Fruit fly (Drosophila melanogaster) whole organism, embryonic: ENCODE results near the gene CG46026.

Experiments used
- ATbp ChIP-seq: fragments of 200-800 bp; sonication (Bioruptor generic); optimal IDR thresholded peaks from 2 replicates; lab custom pipeline; 2017; ENCODE audit warnings: missing biosample characterization, mild to moderate bottlenecking, missing genetic modification characterization, missing genetic modification reagents
- Aef1 ChIP-seq: fragments of 200-800 bp; sonication (Bioruptor generic); IDR thresholded peaks from 3 replicates; pipeline ENCODE4 v1.3.6; 2022; ENCODE audit warnings: missing biosample characterization, missing genetic modification characterization
- Antp ChIP-seq: fragments of 200-800 bp; sonication (Bioruptor generic); optimal IDR thresholded peaks from 3 replicates; lab custom pipeline; 2016; ENCODE audit warnings: missing biosample characterization, missing genetic modification characterization
- B-H1 ChIP-seq: fragments of 200-800 bp; sonication (Bioruptor generic); IDR thresholded peaks from 3 replicates; pipeline ENCODE4 v1.3.6; 2022; ENCODE audit warnings: missing biosample characterization, missing genetic modification characterization
- CG11696 ChIP-seq: fragments of 200-800 bp; sonication (Bioruptor generic); IDR thresholded peaks from 2 replicates; pipeline ENCODE4 v1.3.6; 2022; ENCODE audit warnings: missing biosample characterization, missing genetic modification characterization
- CG1233 ChIP-seq: fragments of 200-800 bp; sonication (Bioruptor generic); optimal IDR thresholded peaks from 4 replicates; lab custom pipeline; 2018; ENCODE audit warnings: missing biosample characterization, mild to moderate bottlenecking, missing genetic modification characterization
- CG12659 ChIP-seq: fragments of 200-800 bp; sonication (Bioruptor generic); optimal IDR thresholded peaks from 3 replicates; lab custom pipeline; 2017; ENCODE audit warnings: mild to moderate bottlenecking, missing biosample characterization, missing genetic modification reagents, missing genetic modification characterization
- CG13123 ChIP-seq: fragments of 200-800 bp; sonication (Bioruptor generic); optimal IDR thresholded peaks from 2 replicates; lab custom pipeline; 2016; ENCODE audit warnings: missing biosample characterization, missing genetic modification characterization
- CG1647 ChIP-seq: fragments of 200-800 bp; sonication (Bioruptor generic); optimal IDR thresholded peaks from 3 replicates; lab custom pipeline; 2016; ENCODE audit warnings: missing biosample characterization, missing genetic modification characterization
- CG17328 ChIP-seq: fragments of 200-800 bp; sonication (Bioruptor generic); IDR thresholded peaks from 2 replicates; pipeline ENCODE4 v1.3.6; 2022; ENCODE audit warnings: missing biosample characterization, missing genetic modification characterization
- CG2129 ChIP-seq: fragments of 200-800 bp; sonication (Bioruptor generic); IDR thresholded peaks from 2 replicates; pipeline ENCODE4 v1.3.6; 2022; ENCODE audit warnings: missing biosample characterization, missing genetic modification characterization; ENCODE audit not compliant: partially characterized antibody
- CG2875 ChIP-seq: fragments of 200-800 bp; sonication (Bioruptor generic); optimal IDR thresholded peaks from 2 replicates; lab custom pipeline; 2017; ENCODE audit warnings: missing biosample characterization, mild to moderate bottlenecking, missing genetic modification characterization, missing genetic modification reagents
- CG33557 ChIP-seq: fragments of 200-800 bp; sonication (Bioruptor generic); optimal IDR thresholded peaks from 2 replicates; lab custom pipeline; 2019; ENCODE audit warnings: missing biosample characterization, mild to moderate bottlenecking, missing genetic modification characterization, moderate library complexity
- CG4360 ChIP-seq: fragments of 200-800 bp; sonication (Bioruptor generic); IDR thresholded peaks from 2 replicates; pipeline ENCODE4 v1.3.6; 2022; ENCODE audit warnings: missing biosample characterization, missing genetic modification characterization
- CG6175 ChIP-seq: fragments of 200-800 bp; sonication (Bioruptor generic); IDR thresholded peaks from 3 replicates; pipeline ENCODE4 v1.3.6; 2022; ENCODE audit warnings: missing biosample characterization, missing genetic modification characterization
- CG7786 ChIP-seq: fragments of 200-800 bp; sonication (Bioruptor generic); optimal IDR thresholded peaks from 2 replicates; lab custom pipeline; 2016; ENCODE audit warnings: missing biosample characterization, missing genetic modification characterization
- Dfd ChIP-seq, 2 experiments: fragments of >200 bp; optimal IDR thresholded peaks; 2 replicates each; lab custom pipeline; 2017; ENCODE audit warnings: missing biosample characterization in 2 of 2, missing genetic modification characterization in 2 of 2
- Dip3 ChIP-seq: fragments of 200-800 bp; sonication (Bioruptor generic); optimal IDR thresholded peaks from 3 replicates; lab custom pipeline; 2016; ENCODE audit warnings: missing biosample characterization, missing genetic modification characterization
- Eip74EF ChIP-seq, 2 experiments: fragments of 200-800 bp in 1 of 2; fragments of >200 bp in 1 of 2; sonication (Bioruptor generic) in 1 of 2; optimal IDR thresholded peaks; 2 replicates each; lab custom pipeline; 2017 to 2019; ENCODE audit warnings: missing biosample characterization in 2 of 2, missing genetic modification characterization in 2 of 2, mild to moderate bottlenecking in 1 of 2, moderate library complexity in 1 of 2
- Gsc ChIP-seq: fragments of 200-800 bp; sonication (Bioruptor generic); IDR thresholded peaks from 2 replicates; pipeline ENCODE4 v1.3.6; 2022; ENCODE audit warnings: missing biosample characterization, missing genetic modification characterization
- HmgD ChIP-seq: fragments of 200-800 bp; sonication (Bioruptor generic); optimal IDR thresholded peaks from 3 replicates; lab custom pipeline; 2016; ENCODE audit warnings: missing biosample characterization, missing genetic modification characterization
- MBD-R2 ChIP-seq: fragments of 200-800 bp; sonication (Bioruptor generic); IDR thresholded peaks from 2 replicates; pipeline ENCODE4 v1.3.6; 2022; ENCODE audit warnings: missing biosample characterization, missing genetic modification characterization
- MESR4 ChIP-seq: fragments of 200-800 bp; sonication (Bioruptor generic); optimal IDR thresholded peaks from 2 replicates; lab custom pipeline; 2018; ENCODE audit warnings: missing biosample characterization, mild to moderate bottlenecking, missing genetic modification characterization, moderate library complexity
- Neu2 ChIP-seq: fragments of 200-800 bp; sonication (Bioruptor generic); optimal IDR thresholded peaks from 3 replicates; lab custom pipeline; 2016; ENCODE audit warnings: missing biosample characterization, missing genetic modification characterization, borderline replicate concordance
- Oli ChIP-seq: fragments of 200-800 bp; sonication (Bioruptor generic); optimal IDR thresholded peaks from 2 replicates; lab custom pipeline; 2018; ENCODE audit warnings: missing biosample characterization, mild to moderate bottlenecking, missing genetic modification characterization, moderate library complexity
- Optix ChIP-seq: fragments of 200-800 bp; sonication (Bioruptor generic); IDR thresholded peaks from 3 replicates; pipeline ENCODE4 v1.3.6; 2022; ENCODE audit warnings: missing biosample characterization, missing genetic modification characterization
- PHDP ChIP-seq: fragments of 200-800 bp; sonication (Bioruptor generic); optimal IDR thresholded peaks from 3 replicates; lab custom pipeline; 2018; ENCODE audit warnings: missing biosample characterization, mild to moderate bottlenecking, missing genetic modification characterization, moderate library complexity
- Rfx ChIP-seq: fragments of 200-800 bp; sonication (Bioruptor generic); IDR thresholded peaks from 2 replicates; pipeline ENCODE4 v1.3.6; 2022; ENCODE audit warnings: missing biosample characterization, missing genetic modification characterization
- Vsx1 ChIP-seq: fragments of 200-800 bp; sonication (Bioruptor generic); optimal IDR thresholded peaks from 2 replicates; lab custom pipeline; 2017; ENCODE audit warnings: missing biosample characterization, mild to moderate bottlenecking, missing genetic modification characterization, missing genetic modification reagents
- ato ChIP-seq: fragments of 200-800 bp; sonication (Bioruptor generic); IDR thresholded peaks from 2 replicates; pipeline ENCODE4 v1.3.6; 2022; ENCODE audit warnings: missing biosample characterization, missing genetic modification characterization; ENCODE audit not compliant: partially characterized antibody
- cas ChIP-seq: fragments of 200-800 bp; sonication (Bioruptor generic); IDR thresholded peaks from 2 replicates; pipeline ENCODE4 v1.3.6; 2022; ENCODE audit warnings: missing biosample characterization, missing genetic modification characterization
- dimm ChIP-seq: fragments of 200-800 bp; sonication (Bioruptor generic); IDR thresholded peaks from 2 replicates; pipeline ENCODE4 v1.3.6; 2022; ENCODE audit warnings: missing biosample characterization, missing genetic modification characterization
- dysf ChIP-seq: fragments of 200-800 bp; sonication (Bioruptor generic); IDR thresholded peaks from 3 replicates; pipeline ENCODE4 v1.3.6; 2022; ENCODE audit warnings: missing biosample characterization, missing genetic modification characterization
- esg ChIP-seq: fragments of 200-800 bp; sonication (Bioruptor generic); conservative IDR thresholded peaks from 2 replicates; pipeline ENCODE4 v1.3.6; 2022; ENCODE audit warnings: missing biosample characterization, missing genetic modification characterization
- exex ChIP-seq: fragments of 200-800 bp; sonication (Bioruptor generic); optimal IDR thresholded peaks from 4 replicates; lab custom pipeline; 2018; ENCODE audit warnings: missing biosample characterization, mild to moderate bottlenecking, missing genetic modification characterization, moderate library complexity
- fd102C ChIP-seq: fragments of 200-800 bp; sonication (Bioruptor generic); optimal IDR thresholded peaks from 2 replicates; lab custom pipeline; 2018; ENCODE audit warnings: missing biosample characterization, mild to moderate bottlenecking, missing genetic modification characterization, moderate library complexity
- gcm ChIP-seq: fragments of 200-800 bp; sonication (Bioruptor generic); optimal IDR thresholded peaks from 2 replicates; lab custom pipeline; 2019; ENCODE audit warnings: missing biosample characterization, mild to moderate bottlenecking, missing genetic modification characterization, moderate library complexity
- hb ChIP-seq: fragments of 200-800 bp; sonication (Bioruptor generic); IDR thresholded peaks from 3 replicates; pipeline ENCODE4 v1.3.6; 2022; ENCODE audit warnings: missing biosample characterization, missing genetic modification characterization; ENCODE audit not compliant: partially characterized antibody
- her ChIP-seq: fragments of 200-800 bp; sonication (Bioruptor generic); optimal IDR thresholded peaks from 2 replicates; lab custom pipeline; 2016; ENCODE audit warnings: missing biosample characterization, missing genetic modification characterization
- klu ChIP-seq: fragments of 200-800 bp; sonication (Bioruptor generic); IDR thresholded peaks from 2 replicates; pipeline ENCODE4 v1.3.6; 2022; ENCODE audit warnings: missing biosample characterization, missing genetic modification characterization
- lov ChIP-seq, 2 experiments: fragments of 200-800 bp in 1 of 2; fragments of >200 bp in 1 of 2; sonication (Bioruptor generic) in 1 of 2; IDR thresholded peaks in 1 of 2; optimal IDR thresholded peaks in 1 of 2; 2 replicates in 1 of 2; 3 replicates in 1 of 2; pipeline versions ENCODE4 v1.3.6 to Lab custom; 2017 to 2022; ENCODE audit warnings: missing biosample characterization in 1 of 2, missing genetic modification characterization in 1 of 2
- oc ChIP-seq: fragments of 200-800 bp; sonication (Bioruptor generic); optimal IDR thresholded peaks from 2 replicates; lab custom pipeline; 2018; ENCODE audit warnings: missing biosample characterization, mild to moderate bottlenecking, missing genetic modification characterization, moderate library complexity
- onecut ChIP-seq: fragments of 200-800 bp; sonication (Bioruptor generic); IDR thresholded peaks from 2 replicates; pipeline ENCODE4 v1.3.6; 2022; ENCODE audit warnings: missing biosample characterization, missing genetic modification characterization
- pfk ChIP-seq: fragments of 200-800 bp; sonication (Bioruptor generic); optimal IDR thresholded peaks from 2 replicates; lab custom pipeline; 2018; ENCODE audit warnings: missing biosample characterization, mild to moderate bottlenecking, missing genetic modification characterization, moderate library complexity
- pho ChIP-seq: fragments of 200-800 bp; sonication (Bioruptor generic); optimal IDR thresholded peaks from 2 replicates; lab custom pipeline; 2016; ENCODE audit warnings: missing biosample characterization, missing genetic modification characterization
- sr ChIP-seq: fragments of 200-800 bp; sonication (Bioruptor generic); IDR thresholded peaks from 3 replicates; pipeline ENCODE4 v1.3.6; 2022; ENCODE audit warnings: missing biosample characterization, missing genetic modification characterization
- tx ChIP-seq: fragments of 200-800 bp; sonication (Bioruptor generic); optimal IDR thresholded peaks from 2 replicates; lab custom pipeline; 2016; ENCODE audit warnings: missing biosample characterization, missing genetic modification characterization
- wor ChIP-seq: fragments of 200-800 bp; sonication (Bioruptor generic); IDR thresholded peaks from 2 replicates; pipeline ENCODE4 v1.3.6; 2022; ENCODE audit warnings: missing biosample characterization, missing genetic modification characterization

Gene CG46026

DNA sequence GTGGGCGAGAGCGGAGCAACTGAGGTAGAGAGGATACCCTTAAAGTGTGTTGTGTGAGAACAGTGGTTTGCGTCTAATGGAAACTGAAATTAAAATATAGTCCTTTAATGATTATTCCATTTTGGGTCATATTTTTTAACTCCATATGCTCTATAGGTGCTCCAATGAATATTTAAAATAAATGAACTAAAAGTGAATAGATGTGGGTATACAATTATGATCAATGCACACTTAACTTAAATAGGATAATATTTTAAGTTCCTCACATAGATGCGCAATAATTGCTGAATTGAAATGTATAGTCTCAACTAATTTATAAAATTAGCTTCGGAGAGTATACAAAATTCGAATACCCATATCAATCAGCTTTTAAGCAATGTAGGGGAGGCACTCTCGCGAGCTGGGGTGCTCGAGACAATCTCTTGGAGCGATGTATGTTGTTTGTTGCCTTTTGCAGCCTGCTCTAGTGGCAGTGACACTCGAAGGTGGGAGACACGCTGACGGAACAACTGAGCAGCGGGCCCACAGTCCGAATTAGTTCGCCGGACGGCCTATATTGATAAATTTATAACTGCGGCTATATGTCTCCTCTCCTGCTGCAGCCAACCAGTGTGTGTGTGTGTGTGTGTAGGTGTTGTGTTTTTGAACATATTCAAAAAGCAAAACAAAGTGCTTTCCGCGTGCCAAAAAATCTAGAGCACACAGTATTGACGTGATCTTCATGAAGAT, 47.1 kb downstream of the CG46026 start (continued):
- no peak for TF ChIP-seq ato (GFP tag; lab: Robert Waterston, UW)
- TF ChIP-seq Antp (GFP tag; lab: Kevin White, UChicago): peak; percentile 53
- TF ChIP-seq CG2129 (GFP tag; lab: Robert Waterston, UW): no peak
- no peak for TF ChIP-seq dimm (GFP tag; lab: Robert Waterston, UW)
- TF ChIP-seq Neu2 (GFP tag; lab: Kevin White, UChicago): no peak
- TF ChIP-seq CG11696 (GFP tag; lab: Robert Waterston, UW): 0 out of 2 replicates have a peak, but pooled peaks have one; percentile 26
- TF ChIP-seq esg (GFP tag; lab: Robert Waterston, UW): peak; percentile 50
- TF ChIP-seq exex (tag; lab: Kevin White, UChicago): no peak
- TF ChIP-seq CG6175 (GFP tag; lab: Robert Waterston, UW): no peak
- peak; percentile 48 for TF ChIP-seq CG17328
- no peak for TF ChIP-seq CG33557
- TF ChIP-seq fd102C (GFP tag; lab: Kevin White, UChicago): no peak
- TF ChIP-seq Eip74EF (GFP tag; optimal IDR thresholded peaks at IDR 0.05; lab: Kevin White, UChicago): peak in 1 of 2 experiments; percentile 82
- peak; percentile 53; the same call in 1 of the 2 replicates for TF ChIP-seq klu (GFP tag; lab: Robert Waterston, UW)
- no peak for TF ChIP-seq lov (optimal IDR thresholded peaks at IDR 0.05; lab: Kevin White, UChicago)
- TF ChIP-seq lov (GFP tag; IDR thresholded peaks at IDR 0.05; lab: Robert Waterston, UW): no peak
- TF ChIP-seq CG7786 (GFP tag; lab: Kevin White, UChicago): peak; percentile 48
- no peak for TF ChIP-seq pfk (GFP tag; lab: Kevin White, UChicago)
- peak; percentile 51; the same call in 1 of the 3 replicates for TF ChIP-seq Aef1 (GFP tag; lab: Robert Waterston, UW)
- peak; percentile 23 for TF ChIP-seq onecut (GFP tag; lab: Robert Waterston, UW)
- TF ChIP-seq hb: no peak; the same call in 2 of the 3 replicates
- no peak for TF ChIP-seq oc (tag; lab: Kevin White, UChicago)
- TF ChIP-seq her (GFP tag; lab: Kevin White, UChicago): no peak
- TF ChIP-seq dysf (GFP tag; lab: Robert Waterston, UW): peak; percentile 82; the same call in 2 of the 3 replicates
- peak; percentile 89 for TF ChIP-seq CG12659 (GFP tag; lab: Kevin White, UChicago)
- TF ChIP-seq gcm (GFP tag; lab: Kevin White, UChicago): no peak
- TF ChIP-seq MBD-R2 (GFP tag; lab: Robert Waterston, UW): no peak
- peak; percentile 73 for TF ChIP-seq CG1233
- peak; percentile 21 for TF ChIP-seq HmgD
- TF ChIP-seq CG13123 (GFP tag; lab: Kevin White, UChicago): peak; percentile 42
- no peak for TF ChIP-seq MESR4 (GFP tag; lab: Kevin White, UChicago)
- peak; percentile 68 for TF ChIP-seq CG2875
- no peak for TF ChIP-seq CG4360 (GFP tag; lab: Robert Waterston, UW)
- TF ChIP-seq Rfx (GFP tag; lab: Robert Waterston, UW): no peak; the same call in none of the 2 replicates
- TF ChIP-seq pho (GFP tag; lab: Kevin White, UChicago): peak; percentile 56
- peak; percentile 89 for TF ChIP-seq PHDP
- TF ChIP-seq ATbp (GFP tag; lab: Kevin White, UChicago): peak; percentile 72
- peak; percentile 23; the same call in 1 of the 2 replicates for TF ChIP-seq Gsc (GFP tag; lab: Robert Waterston, UW)
- TF ChIP-seq Dip3: peak; percentile 57
- no peak for TF ChIP-seq Optix
- peak; percentile 61 for TF ChIP-seq wor (GFP tag; lab: Robert Waterston, UW)
- TF ChIP-seq CG1647 (GFP tag; lab: Kevin White, UChicago): no peak
- peak; percentile 69 for TF ChIP-seq tx (GFP tag; lab: Kevin White, UChicago)
- TF ChIP-seq B-H1: peak; percentile 56; the same call in 2 of the 3 replicates
- TF ChIP-seq Oli (tag; lab: Kevin White, UChicago): peak; percentile 92
- TF ChIP-seq cas (GFP tag; lab: Robert Waterston, UW): no peak
- TF ChIP-seq Dfd (GFP tag; optimal IDR thresholded peaks at IDR 0.05; lab: Kevin White, UChicago): no peak
- no peak for TF ChIP-seq Vsx1 (GFP tag; lab: Kevin White, UChicago)
- peak; percentile 72 for TF ChIP-seq sr (GFP tag; lab: Robert Waterston, UW)
